Worm (Caenorhabditis elegans) whole organism, late embryonic: ENCODE data around the gene dhp-2.

Experiments
- C08G9.2 ChIP-seq: sonication (generic microtip); optimal IDR thresholded peaks from 2 replicates; lab custom pipeline; 2016; ENCODE audit warnings: mild to moderate bottlenecking, missing genetic modification characterization, moderate library complexity, missing compliant biosample characterization
- K02D7.2 ChIP-seq: sonication (generic microtip); optimal IDR thresholded peaks from 2 replicates; lab custom pipeline; 2017; ENCODE audit warnings: mild to moderate bottlenecking, missing genetic modification characterization, missing compliant biosample characterization
- K09A11.1 ChIP-seq: sonication (generic microtip); optimal IDR thresholded peaks from 2 replicates; lab custom pipeline; 2017; ENCODE audit warnings: antibody characterized with exemption, mild to moderate bottlenecking, missing genetic modification characterization, missing compliant biosample characterization; ENCODE audit not compliant: insufficient read depth
- T23F11.4 ChIP-seq: fragments of 200-800 bp; sonication (Bioruptor generic); optimal IDR thresholded peaks from 2 replicates; lab custom pipeline; 2018; ENCODE audit warnings: mild to moderate bottlenecking, missing genetic modification characterization, missing compliant biosample characterization
- Y22D7AL.16 ChIP-seq: sonication (generic microtip); optimal IDR thresholded peaks from 2 replicates; lab custom pipeline; 2016; ENCODE audit warnings: missing genetic modification characterization, missing compliant biosample characterization
- ahr-1 ChIP-seq: sonication (generic microtip); optimal IDR thresholded peaks from 2 replicates; lab custom pipeline; 2016; ENCODE audit warnings: missing genetic modification characterization, missing compliant biosample characterization
- ceh-2 ChIP-seq: sonication (generic microtip); optimal IDR thresholded peaks from 2 replicates; lab custom pipeline; 2016; ENCODE audit warnings: missing genotype, missing genetic modification characterization, missing compliant biosample characterization
- ceh-22 ChIP-seq: sonication (generic microtip); optimal IDR thresholded peaks from 2 replicates; lab custom pipeline; 2017; ENCODE audit warnings: missing biosample characterization, missing genetic modification characterization
- ceh-24 ChIP-seq: sonication (generic microtip); optimal IDR thresholded peaks from 2 replicates; lab custom pipeline; 2016; ENCODE audit warnings: mild to moderate bottlenecking, missing genetic modification characterization, missing compliant biosample characterization
- ceh-30 ChIP-seq: fragments of 150-350 bp; optimal IDR thresholded peaks from 2 replicates; lab custom pipeline; 2014; ENCODE audit warnings: missing biosample characterization, missing genetic modification characterization
- ceh-45 ChIP-seq: fragments of 200-800 bp; sonication (Bioruptor generic); IDR thresholded peaks from 2 replicates; pipeline ENCODE4 v1.3.6; 2022; ENCODE audit warnings: missing genetic modification reagents, missing genetic modification characterization, missing compliant biosample characterization
- ceh-6 ChIP-seq: fragments of 200-800 bp; sonication (Bioruptor generic); optimal IDR thresholded peaks from 2 replicates; lab custom pipeline; 2018; ENCODE audit warnings: mild to moderate bottlenecking, missing genetic modification characterization, missing compliant biosample characterization
- ceh-9 ChIP-seq: sonication (generic microtip); optimal IDR thresholded peaks from 2 replicates; lab custom pipeline; 2016; ENCODE audit warnings: mild to moderate bottlenecking, missing genetic modification characterization, inconsistent platforms, missing compliant biosample characterization
- ets-4 ChIP-seq: sonication (generic microtip); optimal IDR thresholded peaks from 2 replicates; lab custom pipeline; 2016; ENCODE audit warnings: missing genetic modification characterization, missing compliant biosample characterization
- fax-1 ChIP-seq: sonication (generic microtip); optimal IDR thresholded peaks from 2 replicates; lab custom pipeline; 2016; ENCODE audit warnings: missing genotype, missing genetic modification characterization, missing compliant biosample characterization
- hlh-30 ChIP-seq: sonication (generic microtip); optimal IDR thresholded peaks from 2 replicates; lab custom pipeline; 2017; ENCODE audit warnings: antibody characterized with exemption, missing genetic modification characterization, missing compliant biosample characterization; ENCODE audit not compliant: insufficient read depth
- lin-11 ChIP-seq: fragments of 200-800 bp; sonication (Bioruptor generic); optimal IDR thresholded peaks from 2 replicates; lab custom pipeline; 2018; ENCODE audit warnings: mild to moderate bottlenecking, missing genetic modification characterization, missing compliant biosample characterization
- madf-2 ChIP-seq: sonication (generic microtip); optimal IDR thresholded peaks from 2 replicates; lab custom pipeline; 2017; ENCODE audit warnings: missing genetic modification characterization, missing compliant biosample characterization
- nfya-1 ChIP-seq: sonication (generic microtip); optimal IDR thresholded peaks from 2 replicates; lab custom pipeline; 2017; ENCODE audit warnings: missing genetic modification characterization, mild to moderate bottlenecking, missing compliant biosample characterization, antibody characterized with exemption, moderate library complexity
- nhr-11 ChIP-seq: fragments of 150-350 bp; optimal IDR thresholded peaks from 2 replicates; lab custom pipeline; 2014; ENCODE audit warnings: missing biosample characterization, missing genetic modification characterization
- pag-3 ChIP-seq: sonication (generic microtip); optimal IDR thresholded peaks from 2 replicates; lab custom pipeline; 2016; ENCODE audit warnings: missing compliant biosample characterization, missing genetic modification characterization, borderline replicate concordance
- pat-9 ChIP-seq: fragments of 200-800 bp; sonication (Bioruptor generic); optimal IDR thresholded peaks from 2 replicates; lab custom pipeline; 2018; ENCODE audit warnings: mild to moderate bottlenecking, missing genetic modification characterization, moderate library complexity, missing compliant biosample characterization
- pax-1 ChIP-seq: fragments of 150-350 bp; optimal IDR thresholded peaks from 2 replicates; lab custom pipeline; 2014; ENCODE audit warnings: missing biosample characterization, missing genetic modification characterization
- pha-2 ChIP-seq: sonication (generic microtip); optimal IDR thresholded peaks from 2 replicates; lab custom pipeline; 2017; ENCODE audit warnings: mild to moderate bottlenecking, missing genetic modification characterization, missing compliant biosample characterization
- pros-1 ChIP-seq: fragments of 150-350 bp; optimal IDR thresholded peaks from 2 replicates; lab custom pipeline; 2014; ENCODE audit warnings: missing biosample characterization, missing genetic modification reagents, missing genetic modification characterization
- ref-2 ChIP-seq: sonication (generic microtip); optimal IDR thresholded peaks from 2 replicates; lab custom pipeline; 2016; ENCODE audit warnings: missing genetic modification characterization, missing compliant biosample characterization
- rnt-1 ChIP-seq: sonication (generic microtip); optimal IDR thresholded peaks from 2 replicates; lab custom pipeline; 2016; ENCODE audit warnings: missing genetic modification characterization, missing compliant biosample characterization
- sdc-2 ChIP-seq: sonication (generic microtip); optimal IDR thresholded peaks from 2 replicates; lab custom pipeline; 2016; ENCODE audit warnings: missing genotype, missing genetic modification characterization, missing compliant biosample characterization
- syd-9 ChIP-seq: sonication (generic microtip); optimal IDR thresholded peaks from 2 replicates; lab custom pipeline; 2016; ENCODE audit warnings: mild to moderate bottlenecking, missing genetic modification characterization, moderate library complexity, missing compliant biosample characterization
- tbx-2 ChIP-seq: sonication (generic microtip); optimal IDR thresholded peaks from 2 replicates; lab custom pipeline; 2016; ENCODE audit warnings: missing genetic modification characterization, missing compliant biosample characterization
- unc-3 ChIP-seq, 2 experiments: fragments of 200-800 bp in 1 of 2; sonication (Bioruptor generic) in 1 of 2; sonication (generic microtip) in 1 of 2; conservative IDR thresholded peaks in 1 of 2; optimal IDR thresholded peaks in 1 of 2; 2 replicates each; pipeline versions ENCODE4 v1.3.6 to Lab custom; 2016 to 2022; ENCODE audit warnings: missing compliant biosample characterization in 2 of 2, missing genetic modification characterization in 2 of 2, missing genetic modification reagents in 1 of 2
- zip-5 ChIP-seq: sonication (generic microtip); optimal IDR thresholded peaks from 2 replicates; lab custom pipeline; 2016; ENCODE audit warnings: missing genetic modification characterization, missing compliant biosample characterization

dhp-2 gene

ce11 chrIV:10007758-10008157, 29.8 kb downstream of the dhp-2 start:
- TF ChIP-seq ref-2 (tag; lab: Kevin White, UChicago) (peak; percentile 10), nfya-1 (tag; lab: Kevin White, UChicago) (no peak), K09A11.1 (tag; lab: Kevin White, UChicago) (no peak)

- no peak for TF ChIP-seq pag-3 (tag; lab: Kevin White, UChicago)
- TF ChIP-seq pat-9 (tag; lab: Kevin White, UChicago) = no peak
- TF ChIP-seq rnt-1 = no peak
- no peak for TF ChIP-seq tbx-2 (tag; lab: Kevin White, UChicago)
- TF ChIP-seq unc-3 (GFP tag; conservative IDR thresholded peaks at IDR 0.05; lab: Robert Waterston, UW) = no peak
- no peak for TF ChIP-seq unc-3 (tag; optimal IDR thresholded peaks at IDR 0.05; lab: Kevin White, UChicago)
- no peak for TF ChIP-seq Y22D7AL.16 (tag; lab: Kevin White, UChicago)
- no peak for TF ChIP-seq ceh-9 (tag; lab: Kevin White, UChicago)
- TF ChIP-seq ceh-6 (GFP tag; lab: Kevin White, UChicago) = no peak
- no peak for TF ChIP-seq sdc-2
- TF ChIP-seq ceh-2 (tag; lab: Kevin White, UChicago) = no peak
- TF ChIP-seq ceh-45 (GFP tag; lab: Robert Waterston, UW) = no peak
- TF ChIP-seq ref-2 (tag; lab: Kevin White, UChicago) = no peak
These were observed 31.6 kb downstream of the dhp-2 start, which contains the start of gene magu-4 for ce11 chrIV:10009536-10009935. Gene magu-4 (plus strand): TSS chrIV:10009753.

- no peak for TF ChIP-seq ahr-1 (tag; lab: Kevin White, UChicago)
- no peak for TF ChIP-seq ceh-30 (tag; lab: Kevin White, UChicago)
- TF ChIP-seq ceh-6 (GFP tag; lab: Kevin White, UChicago) = no peak
- TF ChIP-seq sdc-2 = no peak
- no peak for TF ChIP-seq C08G9.2
- no peak for TF ChIP-seq ceh-24
- no peak for TF ChIP-seq lin-11 (tag; lab: Kevin White, UChicago)
- no peak for TF ChIP-seq hlh-30 (tag; lab: Kevin White, UChicago)
- no peak for TF ChIP-seq zip-5 (tag; lab: Kevin White, UChicago)
- no peak for TF ChIP-seq syd-9
- no peak for TF ChIP-seq pha-2 (tag; lab: Kevin White, UChicago)
- TF ChIP-seq fax-1 (tag; lab: Kevin White, UChicago) = no peak
These were observed 39.1 kb downstream of the dhp-2 start, which contains the start of gene ent-7 for ce11 chrIV:10016977-10017376. Gene ent-7 (plus strand): TSS chrIV:10017277.

ce11 chrIV:10017633-10018032, 39.7 kb downstream of the dhp-2 start, which contains the start of gene F44D12.2:
Gene F44D12.2 (minus strand): TSS chrIV:10017733.
- TF ChIP-seq ets-4 (tag; lab: Kevin White, UChicago) = no peak
- TF ChIP-seq tbx-2 (tag; lab: Kevin White, UChicago) = no peak
- no peak for TF ChIP-seq fax-1 (tag; lab: Kevin White, UChicago)
- TF ChIP-seq, all 69 proteins: peak for 0

DNA sequence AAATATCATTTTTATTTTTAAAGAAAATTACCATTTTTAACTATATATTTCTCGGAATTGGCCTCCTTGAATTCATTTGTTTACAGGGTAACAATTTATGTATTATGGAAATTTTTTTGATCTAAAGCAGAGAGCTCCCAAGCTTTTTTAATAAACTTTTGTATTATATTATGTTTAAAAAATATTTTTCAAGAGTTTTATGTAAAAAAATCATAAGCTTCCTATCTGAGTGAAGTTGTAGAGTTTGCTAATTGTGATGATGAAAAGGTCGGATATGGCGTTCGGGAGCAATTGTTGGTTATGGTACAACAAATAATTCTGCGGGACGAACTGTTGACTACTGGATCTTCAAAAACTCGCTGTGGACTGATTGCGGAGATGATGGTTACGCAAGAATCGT, 43.4 kb downstream of the dhp-2 start, which contains the start of gene F44D12.19:
Gene F44D12.19 (plus strand): TSS at position 301 of the 400 bp plus-strand sequence.
- no peak for TF ChIP-seq ceh-9 (tag; lab: Kevin White, UChicago)
- TF ChIP-seq K02D7.2 (tag; lab: Kevin White, UChicago) = no peak
- no peak for TF ChIP-seq T23F11.4 (GFP tag; lab: Kevin White, UChicago)
- TF ChIP-seq tbx-2 (tag; lab: Kevin White, UChicago) = no peak
- TF ChIP-seq ahr-1 (tag; lab: Kevin White, UChicago) = no peak
- no peak for TF ChIP-seq madf-2 (tag; lab: Kevin White, UChicago)
- TF ChIP-seq lin-11 (tag; lab: Kevin White, UChicago) = no peak
- no peak for TF ChIP-seq rnt-1
- no peak for TF ChIP-seq nhr-11
- TF ChIP-seq pag-3 (tag; lab: Kevin White, UChicago) = no peak
- no peak for TF ChIP-seq ceh-22 (tag; lab: Kevin White, UChicago)
- no peak for TF ChIP-seq pros-1 (tag; lab: Kevin White, UChicago)
- TF ChIP-seq unc-3 (GFP tag; conservative IDR thresholded peaks at IDR 0.05; lab: Robert Waterston, UW) = no peak
- no peak for TF ChIP-seq unc-3 (tag; optimal IDR thresholded peaks at IDR 0.05; lab: Kevin White, UChicago)
- TF ChIP-seq pax-1 (tag; lab: Kevin White, UChicago) = no peak
- TF ChIP-seq hlh-30 (tag; lab: Kevin White, UChicago) = no peak
- TF ChIP-seq Y22D7AL.16 (tag; lab: Kevin White, UChicago) = no peak
- TF ChIP-seq sdc-2 = no peak
- no peak for TF ChIP-seq ceh-2 (tag; lab: Kevin White, UChicago)
